Fruit fly (Drosophila melanogaster) whole organism, embryonic: ENCODE data around the gene CG4896.

Experiments used
- CG7556 ChIP-seq: fragments of 200-800 bp; sonication (Bioruptor generic); optimal IDR thresholded peaks from 2 replicates; lab custom pipeline; 2017; ENCODE audit warnings: missing biosample characterization, mild to moderate bottlenecking, missing genetic modification characterization
- Ptx1 ChIP-seq: fragments of 200-800 bp; sonication (Bioruptor generic); IDR thresholded peaks from 2 replicates; pipeline ENCODE4 v1.3.6; 2022; ENCODE audit warnings: missing biosample characterization, missing genetic modification characterization

- TF ChIP-seq CG7556 (GFP tag; lab: Kevin White, UChicago) (no peak), Ptx1 (GFP tag; lab: Robert Waterston, UW) (0 out of 2 replicates have a peak, but pooled peaks have one; percentile 29)
These were observed 19.6 kb upstream of the CG4896 start, which contains the start of gene capt for dm6 chr2L:1157679-1158518.
